Fruit fly (Drosophila melanogaster) whole organism, embryonic: Measurements from ENCODE around the gene kairos.

Experiments used
- Blimp-1 ChIP-seq: fragments of 200-800 bp; sonication (Bioruptor generic); optimal IDR thresholded peaks from 3 replicates; lab custom pipeline; 2018; ENCODE audit warnings: missing biosample characterization, missing genetic modification characterization, mild to moderate bottlenecking, moderate library complexity, missing genetic modification reagents
- CG10959 ChIP-seq: fragments of 200-800 bp; sonication (Bioruptor generic); IDR thresholded peaks from 2 replicates; pipeline ENCODE4 v1.3.6; 2022; ENCODE audit warnings: missing biosample characterization, missing genetic modification characterization
- CG10979 ChIP-seq: fragments of 200-800 bp; sonication (Bioruptor generic); optimal IDR thresholded peaks from 2 replicates; lab custom pipeline; 2018; ENCODE audit warnings: missing biosample characterization, mild to moderate bottlenecking, missing genetic modification characterization, moderate library complexity
- CG11398 ChIP-seq: fragments of 200-800 bp; sonication (Bioruptor generic); optimal IDR thresholded peaks from 2 replicates; lab custom pipeline; 2016; ENCODE audit warnings: missing biosample characterization, missing genetic modification characterization
- CG14441 ChIP-seq: fragments of 200-800 bp; sonication (Bioruptor generic); IDR thresholded peaks from 2 replicates; pipeline ENCODE4 v1.3.6; 2022; ENCODE audit warnings: missing biosample characterization, missing genetic modification characterization
- CG1603 ChIP-seq: fragments of 200-800 bp; sonication (Bioruptor generic); optimal IDR thresholded peaks from 2 replicates; lab custom pipeline; 2019; ENCODE audit warnings: missing biosample characterization, mild to moderate bottlenecking, missing genetic modification characterization, moderate library complexity
- CG17328 ChIP-seq: fragments of 200-800 bp; sonication (Bioruptor generic); IDR thresholded peaks from 2 replicates; pipeline ENCODE4 v1.3.6; 2022; ENCODE audit warnings: missing biosample characterization, missing genetic modification characterization
- CG17802 ChIP-seq: fragments of 200-800 bp; sonication (Bioruptor generic); optimal IDR thresholded peaks from 2 replicates; lab custom pipeline; 2018; ENCODE audit warnings: missing biosample characterization, mild to moderate bottlenecking, missing genetic modification characterization, moderate library complexity
- CG18599 ChIP-seq: fragments of 200-800 bp; sonication (Bioruptor generic); optimal IDR thresholded peaks from 3 replicates; lab custom pipeline; 2017; ENCODE audit warnings: missing biosample characterization, missing genetic modification characterization, mild to moderate bottlenecking, moderate library complexity, missing genetic modification reagents
- CG18619 ChIP-seq: fragments of 200-800 bp; sonication (Bioruptor generic); optimal IDR thresholded peaks from 3 replicates; lab custom pipeline; 2017; ENCODE audit warnings: missing biosample characterization, mild to moderate bottlenecking, missing genetic modification characterization
- CG2678 ChIP-seq: fragments of 200-800 bp; sonication (Bioruptor generic); optimal IDR thresholded peaks from 3 replicates; lab custom pipeline; 2019; ENCODE audit warnings: missing biosample characterization, mild to moderate bottlenecking, missing genetic modification characterization, moderate library complexity
- CG2875 ChIP-seq: fragments of 200-800 bp; sonication (Bioruptor generic); optimal IDR thresholded peaks from 2 replicates; lab custom pipeline; 2017; ENCODE audit warnings: missing biosample characterization, mild to moderate bottlenecking, missing genetic modification characterization, missing genetic modification reagents
- CG3281 ChIP-seq: fragments of 200-800 bp; sonication (Bioruptor generic); optimal IDR thresholded peaks from 3 replicates; lab custom pipeline; 2017; ENCODE audit warnings: missing biosample characterization, mild to moderate bottlenecking, missing genetic modification characterization
- CG4424 ChIP-seq: fragments of 200-800 bp; sonication (Bioruptor generic); optimal IDR thresholded peaks from 3 replicates; lab custom pipeline; 2016; ENCODE audit warnings: missing biosample characterization, missing genetic modification characterization
- CG4730 ChIP-seq: fragments of 200-800 bp; sonication (Bioruptor generic); IDR thresholded peaks from 2 replicates; pipeline ENCODE4 v1.3.6; 2022; ENCODE audit warnings: missing biosample characterization, missing genetic modification characterization
- CG7556 ChIP-seq: fragments of 200-800 bp; sonication (Bioruptor generic); optimal IDR thresholded peaks from 2 replicates; lab custom pipeline; 2017; ENCODE audit warnings: missing biosample characterization, mild to moderate bottlenecking, missing genetic modification characterization
- CG8290 ChIP-seq, 3 experiments: fragments of 200-800 bp; sonication (Bioruptor generic); optimal IDR thresholded peaks; 2 replicates each; lab custom pipeline; 2016 to 2019; ENCODE audit warnings: missing biosample characterization in 3 of 3, missing genetic modification characterization in 3 of 3, mild to moderate bottlenecking in 2 of 3, moderate library complexity in 1 of 3
- CG8478 ChIP-seq: fragments of >200 bp; optimal IDR thresholded peaks from 2 replicates; lab custom pipeline; 2018
- CG8944 ChIP-seq: fragments of 200-800 bp; sonication (Bioruptor generic); optimal IDR thresholded peaks from 3 replicates; lab custom pipeline; 2016; ENCODE audit warnings: missing biosample characterization, missing genetic modification characterization
- CG9932 ChIP-seq: fragments of 200-800 bp; sonication (Bioruptor generic); IDR thresholded peaks from 2 replicates; pipeline ENCODE4 v1.3.6; 2022; ENCODE audit warnings: missing biosample characterization, missing genetic modification characterization
- Dip2 ChIP-seq: fragments of 200-800 bp; sonication (Bioruptor generic); IDR thresholded peaks from 2 replicates; pipeline ENCODE4 v1.3.6; 2022; ENCODE audit warnings: missing biosample characterization, missing genetic modification characterization
- Dll ChIP-seq: fragments of 200-800 bp; sonication (Bioruptor generic); IDR thresholded peaks from 4 replicates; pipeline ENCODE4 v1.3.6; 2022; ENCODE audit warnings: missing biosample characterization, missing genetic modification characterization; ENCODE audit not compliant: partially characterized antibody
- ERR ChIP-seq: fragments of 200-800 bp; sonication (Bioruptor generic); optimal IDR thresholded peaks from 2 replicates; lab custom pipeline; 2016; ENCODE audit warnings: missing biosample characterization, missing genetic modification characterization
- Elba2 ChIP-seq: fragments of 200-800 bp; sonication (Bioruptor generic); optimal IDR thresholded peaks from 3 replicates; lab custom pipeline; 2016; ENCODE audit warnings: missing biosample characterization, missing genetic modification characterization
- Ets97D ChIP-seq: fragments of 200-800 bp; sonication (Bioruptor generic); optimal IDR thresholded peaks from 3 replicates; lab custom pipeline; 2016; ENCODE audit warnings: missing biosample characterization, missing genetic modification characterization
- Hmx ChIP-seq: fragments of 200-800 bp; sonication (Bioruptor generic); optimal IDR thresholded peaks from 2 replicates; lab custom pipeline; 2016; ENCODE audit warnings: missing biosample characterization, missing genetic modification characterization
- NFAT ChIP-seq: fragments of 200-800 bp; sonication (Bioruptor generic); IDR thresholded peaks from 2 replicates; pipeline ENCODE4 v1.3.6; 2022; ENCODE audit warnings: missing biosample characterization, missing genetic modification characterization
- Nf-YA ChIP-seq: fragments of 200-800 bp; sonication (Bioruptor generic); IDR thresholded peaks from 2 replicates; pipeline ENCODE4 v1.3.6; 2022; ENCODE audit warnings: missing biosample characterization, missing genetic modification characterization
- Nf-YC ChIP-seq: fragments of 200-800 bp; optimal IDR thresholded peaks from 3 replicates; lab custom pipeline; 2019; ENCODE audit warnings: missing biosample characterization, mild to moderate bottlenecking, missing genetic modification characterization, moderate library complexity
- Tbp ChIP-seq: fragments of >200 bp; optimal IDR thresholded peaks from 2 replicates; lab custom pipeline; 2018; ENCODE audit warnings: missing biosample characterization, missing genetic modification characterization
- amos ChIP-seq: fragments of 200-800 bp; sonication (Bioruptor generic); IDR thresholded peaks from 2 replicates; pipeline ENCODE4 v1.3.6; 2022; ENCODE audit warnings: missing biosample characterization, missing genetic modification characterization; ENCODE audit not compliant: partially characterized antibody
- bigmax ChIP-seq: fragments of 200-800 bp; sonication (Bioruptor generic); optimal IDR thresholded peaks from 2 replicates; lab custom pipeline; 2018; ENCODE audit warnings: missing biosample characterization, mild to moderate bottlenecking, missing genetic modification characterization
- chm ChIP-seq: fragments of 200-800 bp; sonication (Bioruptor generic); IDR thresholded peaks from 2 replicates; pipeline ENCODE4 v1.3.6; 2022; ENCODE audit warnings: missing biosample characterization, missing genetic modification characterization
- fd64A ChIP-seq: fragments of 200-800 bp; sonication (Bioruptor generic); optimal IDR thresholded peaks from 3 replicates; lab custom pipeline; 2018; ENCODE audit warnings: missing biosample characterization, mild to moderate bottlenecking, missing genetic modification characterization
- grn ChIP-seq: fragments of 200-800 bp; sonication (Bioruptor generic); optimal IDR thresholded peaks from 3 replicates; lab custom pipeline; 2017; ENCODE audit warnings: missing biosample characterization, missing genetic modification characterization
- gsb-n ChIP-seq: fragments of 200-800 bp; sonication (Bioruptor generic); optimal IDR thresholded peaks from 3 replicates; lab custom pipeline; 2018; ENCODE audit warnings: missing biosample characterization, mild to moderate bottlenecking, missing genetic modification characterization
- her ChIP-seq: fragments of 200-800 bp; sonication (Bioruptor generic); optimal IDR thresholded peaks from 2 replicates; lab custom pipeline; 2016; ENCODE audit warnings: missing biosample characterization, missing genetic modification characterization
- inv ChIP-seq: fragments of 200-800 bp; sonication (Bioruptor generic); IDR thresholded peaks from 2 replicates; pipeline ENCODE4 v1.3.6; 2022; ENCODE audit warnings: missing biosample characterization, missing genetic modification characterization; ENCODE audit not compliant: partially characterized antibody
- klu ChIP-seq: fragments of 200-800 bp; sonication (Bioruptor generic); IDR thresholded peaks from 2 replicates; pipeline ENCODE4 v1.3.6; 2022; ENCODE audit warnings: missing biosample characterization, missing genetic modification characterization
- knrl ChIP-seq: fragments of 200-800 bp; sonication (Bioruptor generic); IDR thresholded peaks from 3 replicates; pipeline ENCODE4 v1.3.6; 2022; ENCODE audit warnings: missing biosample characterization, missing genetic modification characterization; ENCODE audit not compliant: partially characterized antibody
- p53 ChIP-seq: fragments of 200-800 bp; sonication (Bioruptor generic); optimal IDR thresholded peaks from 2 replicates; lab custom pipeline; 2016; ENCODE audit warnings: missing biosample characterization, missing genetic modification characterization
- phol ChIP-seq: fragments of 200-800 bp; sonication (Bioruptor generic); optimal IDR thresholded peaks from 3 replicates; lab custom pipeline; 2018; ENCODE audit warnings: missing biosample characterization, mild to moderate bottlenecking, missing genetic modification characterization, moderate library complexity
- pros ChIP-seq: fragments of 200-800 bp; sonication (Bioruptor generic); optimal IDR thresholded peaks from 3 replicates; lab custom pipeline; 2019; ENCODE audit warnings: missing biosample characterization, mild to moderate bottlenecking, missing genetic modification characterization, moderate library complexity
- psq ChIP-seq: fragments of 200-800 bp; sonication (Bioruptor generic); optimal IDR thresholded peaks from 2 replicates; lab custom pipeline; 2017; ENCODE audit warnings: missing biosample characterization, missing genetic modification characterization
- sens ChIP-seq: fragments of 200-800 bp; sonication (Bioruptor generic); peaks from one replicate; lab custom pipeline; 2016; ENCODE audit warnings: missing biosample characterization, missing genetic modification characterization
- slou ChIP-seq: fragments of 200-800 bp; sonication (Bioruptor generic); optimal IDR thresholded peaks from 3 replicates; lab custom pipeline; 2016; ENCODE audit warnings: missing biosample characterization, missing genetic modification characterization
- tin ChIP-seq: fragments of 200-800 bp; sonication (Bioruptor generic); optimal IDR thresholded peaks from 3 replicates; lab custom pipeline; 2016; ENCODE audit warnings: missing biosample characterization, missing genetic modification characterization
- tup ChIP-seq: fragments of 200-800 bp; sonication (Bioruptor generic); optimal IDR thresholded peaks from 2 replicates; lab custom pipeline; 2016; ENCODE audit warnings: missing biosample characterization, mild to moderate bottlenecking, missing genetic modification characterization, moderate library complexity

The kairos gene

DNA sequence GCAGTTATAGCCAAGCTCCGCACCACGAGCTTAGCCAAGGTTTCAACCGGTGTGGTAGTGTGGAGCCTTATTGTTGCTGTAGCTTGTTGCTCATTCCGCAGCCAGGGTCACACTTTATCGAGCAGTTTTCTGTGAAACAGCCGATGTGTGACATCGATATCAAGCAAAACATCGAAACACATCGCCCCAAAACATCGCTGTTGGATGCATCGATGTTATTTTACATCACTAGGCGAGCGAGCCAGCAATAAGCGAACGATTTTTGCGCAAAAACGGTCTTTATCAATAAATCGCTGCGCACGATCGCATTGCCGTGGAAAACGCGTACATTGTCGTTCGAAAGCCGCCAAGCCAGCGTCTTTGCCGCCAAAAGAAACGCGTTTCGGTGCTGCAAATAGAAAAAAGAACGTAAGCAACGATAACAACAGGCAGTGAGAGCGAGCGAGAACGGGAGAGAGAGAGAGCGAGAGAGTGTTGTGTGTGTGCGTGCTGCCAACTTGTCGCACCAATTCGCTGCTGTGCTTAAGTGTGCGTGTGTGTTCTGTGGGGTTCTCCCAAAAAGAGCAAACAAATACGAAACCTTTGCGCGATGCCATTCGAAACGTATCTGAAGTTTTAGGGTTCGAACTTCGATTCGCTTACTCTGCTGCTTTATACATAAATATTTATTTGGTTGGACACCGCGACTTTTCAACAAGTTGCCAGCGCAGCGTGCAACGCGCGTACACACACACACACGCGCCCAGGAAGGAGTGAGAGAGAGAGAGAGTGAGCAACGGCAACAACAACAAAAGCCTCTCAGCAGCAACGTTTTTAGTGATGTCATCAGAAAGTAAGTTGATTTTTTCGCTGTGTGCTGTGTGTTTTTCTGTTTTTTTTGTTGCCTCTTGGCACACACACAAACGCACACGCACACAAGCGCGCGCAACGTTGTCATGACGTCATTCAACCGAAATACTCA is 15.1 kb upstream of the kairos start (continued):
- TF ChIP-seq ERR (no peak), CG10979 (tag; lab: Kevin White, UChicago) (no peak), CG17328 (GFP tag; lab: Robert Waterston, UW) (0 out of 2 replicates have a peak, but pooled peaks have one; percentile 37), gsb-n (tag; lab: Kevin White, UChicago) (no peak), fd64A (GFP tag; lab: Kevin White, UChicago) (no peak), CG7556 (GFP tag; lab: Kevin White, UChicago) (peak; percentile 7), CG3281 (GFP tag; lab: Kevin White, UChicago) (no peak), NFAT (GFP tag; lab: Robert Waterston, UW) (peak; percentile 56), CG2678 (tag; lab: Kevin White, UChicago) (no peak), Ets97D (GFP tag; lab: Kevin White, UChicago) (peak; percentile 95), chm (peak; percentile 62; the same call in 1 of the 2 replicates), tin (GFP tag; lab: Kevin White, UChicago) (no peak), knrl (GFP tag; lab: Robert Waterston, UW) (peak; percentile 99), CG8478 (lab: Kevin White, UChicago) (peak; percentile 97), bigmax (GFP tag; lab: Kevin White, UChicago) (no peak), p53 (GFP tag; lab: Kevin White, UChicago) (peak; percentile 27), CG4424 (no peak), tup (GFP tag; lab: Kevin White, UChicago) (no peak), Nf-YA (GFP tag; lab: Robert Waterston, UW) (no peak), pros (GFP tag; lab: Kevin White, UChicago) (peak; percentile 14), CG2875 (no peak), CG10959 (GFP tag; lab: Robert Waterston, UW) (no peak), her (peak; percentile 67), klu (GFP tag; lab: Robert Waterston, UW) (no peak), CG18619 (no peak), Nf-YC (peak; percentile 4), Dll (GFP tag; lab: Robert Waterston, UW) (peak; percentile 97), CG17802 (tag; lab: Kevin White, UChicago) (peak; percentile 29), grn (no peak), CG18599 (peak; percentile 43), CG11398 (peak; percentile 33), inv (GFP tag; lab: Robert Waterston, UW) (peak; percentile 99), CG8290 (GFP tag; optimal IDR thresholded peaks at IDR 0.05; lab: Kevin White, UChicago) (peak; percentile 49), CG8290 (tag; optimal IDR thresholded peaks at IDR 0.05; lab: Kevin White, UChicago) (peak in 1 of 2 experiments; percentile 87), CG4730 (GFP tag; lab: Robert Waterston, UW) (no peak), CG8944 (GFP tag; lab: Kevin White, UChicago) (peak; percentile 24), Tbp (GFP tag; lab: Kevin White, UChicago) (no peak), Dip2 (GFP tag; lab: Robert Waterston, UW) (no peak), Hmx (GFP tag; lab: Kevin White, UChicago) (no peak), CG14441 (GFP tag; lab: Robert Waterston, UW) (0 out of 2 replicates have a peak, but pooled peaks have one; percentile 10), CG1603 (tag; lab: Kevin White, UChicago) (peak; percentile 90), slou (GFP tag; lab: Kevin White, UChicago) (no peak), Blimp-1 (GFP tag; lab: Kevin White, UChicago) (no peak), Elba2 (GFP tag; lab: Kevin White, UChicago) (no peak), psq (GFP tag; lab: Kevin White, UChicago) (no peak), sens (GFP tag; lab: Kevin White, UChicago) (peak; percentile 80), amos (GFP tag; lab: Robert Waterston, UW) (peak; percentile 99), phol (peak; percentile 54), CG9932 (GFP tag; lab: Robert Waterston, UW) (peak; percentile 78)
